Worm (Caenorhabditis elegans): Measurements from ENCODE around the gene oac-46.
A peak's percentile ranks its signal among the peaks of the same experiment; 100 is the strongest.

Gene oac-46

ce11 chrII:8813659-8814058 lies 38.2 kb downstream of the oac-46 start (continued):
- TF ChIP-seq cey-2 (tag; optimal IDR thresholded peaks at IDR 0.05; ENCODE audit: borderline replicate concordance, insufficient read depth) = peak; percentile 40
- peak; percentile 90 for TF ChIP-seq nhr-28 (tag; optimal IDR thresholded peaks at IDR 0.05)
- TF ChIP-seq lsy-2 (tag; optimal IDR thresholded peaks at IDR 0.05) = peak; percentile 7 to 50
- peak; percentile 88 for TF ChIP-seq hlh-11 (tag; optimal IDR thresholded peaks at IDR 0.05)
- no peak for TF ChIP-seq vab-7 (GFP tag; IDR thresholded peaks at IDR 0.05)

ce11 chrII:8812346-8812745 lies 39.5 kb downstream of the oac-46 start:
- no peak for TF ChIP-seq lin-1 (GFP tag; IDR thresholded peaks at IDR 0.05)
- peak in 1 of 2 experiments; percentile 91 for TF ChIP-seq unc-62 (GFP tag; optimal IDR thresholded peaks at IDR 0.05 in 1 of 2)
- no peak for TF ChIP-seq unc-62 (tag; optimal IDR thresholded peaks at IDR 0.05)
- peak; percentile 29 for TF ChIP-seq nhr-28 (tag; optimal IDR thresholded peaks at IDR 0.05)
- TF ChIP-seq nhr-25 (tag; optimal IDR thresholded peaks at IDR 0.05; ENCODE audit: borderline replicate concordance, insufficient read depth) = no peak
- TF ChIP-seq snpc-1.2 (GFP tag; IDR thresholded peaks at IDR 0.05) = 0 out of 2 replicates have a peak, but pooled peaks have one; percentile 26
- TF ChIP-seq T26A8.4 (GFP tag; IDR thresholded peaks at IDR 0.05) = peak; percentile 12

- TF ChIP-seq T26A8.4 (GFP tag; IDR thresholded peaks at IDR 0.05) (peak; percentile 70; the same call in 1 of the 2 replicates), nhr-102 (tag; optimal IDR thresholded peaks at IDR 0.05) (no peak), lin-29 (GFP tag; IDR thresholded peaks at IDR 0.05) (no peak), hlh-30 (tag; optimal IDR thresholded peaks at IDR 0.05; ENCODE audit: insufficient read depth) (no peak), spr-1 (tag; optimal IDR thresholded peaks at IDR 0.05) (no peak), zfp-3 (GFP tag; conservative IDR thresholded peaks at IDR 0.05) (no peak), ces-1 (GFP tag; optimal IDR thresholded peaks at IDR 0.05) (no peak), F49E8.2 (tag; optimal IDR thresholded peaks at IDR 0.05; ENCODE audit: borderline replicate concordance) (no peak), nhr-28 (tag; optimal IDR thresholded peaks at IDR 0.05) (peak; percentile 51)
Observed at ce11 chrII:8811825-8812224, 40.1 kb downstream of the oac-46 start.

- TF ChIP-seq saeg-2 (GFP tag; IDR thresholded peaks at IDR 0.05) (no peak), ctbp-1 (GFP tag; IDR thresholded peaks at IDR 0.05) (no peak), T20F7.1 (GFP tag; optimal IDR thresholded peaks at IDR 0.05) (peak; percentile 33), spr-1 (tag; optimal IDR thresholded peaks at IDR 0.05) (no peak), jun-1 (tag; optimal IDR thresholded peaks at IDR 0.05) (no peak), Y105C5A.15 (GFP tag; IDR thresholded peaks at IDR 0.05) (no peak), aly-2 (tag; optimal IDR thresholded peaks at IDR 0.05) (no peak), ceh-82 (tag; optimal IDR thresholded peaks at IDR 0.05) (no peak), daf-12 (tag; optimal IDR thresholded peaks at IDR 0.05) (no peak), duxl-1 (tag; optimal IDR thresholded peaks at IDR 0.05; ENCODE audit: poor library complexity) (no peak), lin-39 (tag; optimal IDR thresholded peaks at IDR 0.05) (no peak), nhr-76 (tag; optimal IDR thresholded peaks at IDR 0.05) (no peak), hmg-1.1 (GFP tag; IDR thresholded peaks at IDR 0.05) (no peak), hlh-30 (tag; optimal IDR thresholded peaks at IDR 0.05; ENCODE audit: insufficient read depth) (no peak), ceh-32 (tag; optimal IDR thresholded peaks at IDR 0.05; ENCODE audit: poor library complexity) (no peak), dmd-9 (GFP tag; IDR thresholded peaks at IDR 0.05) (no peak), daf-19 (GFP tag; conservative IDR thresholded peaks at IDR 0.05) (no peak), lsy-2 (tag; optimal IDR thresholded peaks at IDR 0.05) (peak in 1 of 2 experiments; percentile 75), set-16 (GFP tag; IDR thresholded peaks at IDR 0.05) (no peak), D1046.2 (GFP tag; IDR thresholded peaks at IDR 0.05) (no peak), snpc-4 (tag; optimal IDR thresholded peaks at IDR 0.05) (no peak), mdt-29 (GFP tag; IDR thresholded peaks at IDR 0.05) (no peak), lim-7 (GFP tag; IDR thresholded peaks at IDR 0.05) (no peak), nhr-237 (tag; optimal IDR thresholded peaks at IDR 0.05) (no peak), nhr-41 (GFP tag; IDR thresholded peaks at IDR 0.05) (no peak), dve-1 (tag; optimal IDR thresholded peaks at IDR 0.05; ENCODE audit: insufficient read depth) (peak; percentile 11), hlh-11 (tag; optimal IDR thresholded peaks at IDR 0.05) (no peak), mxl-3 (GFP tag; optimal IDR thresholded peaks at IDR 0.05) (no peak), Y5F2A.4 (GFP tag; optimal IDR thresholded peaks at IDR 0.05) (no peak), vab-7 (GFP tag; IDR thresholded peaks at IDR 0.05) (no peak), ces-1 (GFP tag; optimal IDR thresholded peaks at IDR 0.05) (no peak)
Observed at ce11 chrII:8810679-8811413, 41.0 kb downstream of the oac-46 start, which contains the start of the genes F46C5.9 and rer-1. Gene F46C5.9 (minus strand): TSS chrII:8810729. Gene rer-1 (plus strand): TSS chrII:8811370.

All from whole organism, L4 larva.